Fruit fly (Drosophila melanogaster) whole organism, embryonic: ENCODE results near the gene Usp14.

ENCODE experiments used
- Adf1 ChIP-seq: fragments of 200-800 bp; sonication (Bioruptor generic); IDR thresholded peaks from 2 replicates; pipeline ENCODE4 v1.3.6; 2022; ENCODE audit warnings: missing biosample characterization, missing genetic modification characterization
- CG10267 ChIP-seq: fragments of 200-800 bp; sonication (Bioruptor generic); optimal IDR thresholded peaks from 2 replicates; lab custom pipeline; 2018; ENCODE audit warnings: missing biosample characterization, mild to moderate bottlenecking, missing genetic modification characterization, moderate library complexity
- CG12219 ChIP-seq: fragments of 200-800 bp; sonication (Bioruptor generic); optimal IDR thresholded peaks from 3 replicates; lab custom pipeline; 2018; ENCODE audit warnings: missing biosample characterization, mild to moderate bottlenecking, missing genetic modification characterization
- CG13123 ChIP-seq: fragments of 200-800 bp; sonication (Bioruptor generic); optimal IDR thresholded peaks from 2 replicates; lab custom pipeline; 2016; ENCODE audit warnings: missing biosample characterization, missing genetic modification characterization
- CG13624 ChIP-seq: fragments of 200-800 bp; sonication (Bioruptor generic); optimal IDR thresholded peaks from 2 replicates; lab custom pipeline; 2016; ENCODE audit warnings: missing biosample characterization, missing genetic modification characterization
- CG14050 ChIP-seq: fragments of 200-800 bp; sonication (Bioruptor generic); IDR thresholded peaks from 3 replicates; pipeline ENCODE4 v1.3.6; 2022; ENCODE audit warnings: missing biosample characterization, missing genetic modification characterization
- CG1529 ChIP-seq: fragments of 200-800 bp; sonication (Bioruptor generic); optimal IDR thresholded peaks from 3 replicates; lab custom pipeline; 2018; ENCODE audit warnings: missing biosample characterization, missing genetic modification characterization
- CG15479 ChIP-seq: fragments of 200-800 bp; sonication (Bioruptor generic); optimal IDR thresholded peaks from 3 replicates; lab custom pipeline; 2019; ENCODE audit warnings: missing biosample characterization, mild to moderate bottlenecking, missing genetic modification characterization, moderate library complexity
- CG15696 ChIP-seq: fragments of 200-800 bp; sonication (Bioruptor generic); optimal IDR thresholded peaks from 2 replicates; lab custom pipeline; 2019; ENCODE audit warnings: missing biosample characterization, mild to moderate bottlenecking, missing genetic modification characterization, moderate library complexity
- CG17186 ChIP-seq: fragments of 200-800 bp; sonication (Bioruptor generic); optimal IDR thresholded peaks from 3 replicates; lab custom pipeline; 2017; ENCODE audit warnings: missing biosample characterization, missing genetic modification reagents, missing genetic modification characterization
- CG17361 ChIP-seq: fragments of 200-800 bp; sonication (Bioruptor generic); IDR thresholded peaks from 3 replicates; pipeline ENCODE4 v1.3.6; 2022; ENCODE audit warnings: missing biosample characterization, missing genetic modification characterization
- CG18011 ChIP-seq: fragments of 200-800 bp; sonication (Bioruptor generic); optimal IDR thresholded peaks from 2 replicates; lab custom pipeline; 2017; ENCODE audit warnings: missing biosample characterization, missing genetic modification characterization, mild to moderate bottlenecking, moderate library complexity, missing genotype
- CG1832 ChIP-seq: fragments of 200-800 bp; sonication (Bioruptor generic); optimal IDR thresholded peaks from 2 replicates; lab custom pipeline; 2017; ENCODE audit warnings: missing biosample characterization, mild to moderate bottlenecking, missing genetic modification characterization, inconsistent platforms
- CG18599 ChIP-seq: fragments of 200-800 bp; sonication (Bioruptor generic); optimal IDR thresholded peaks from 3 replicates; lab custom pipeline; 2017; ENCODE audit warnings: missing biosample characterization, missing genetic modification characterization, mild to moderate bottlenecking, moderate library complexity, missing genetic modification reagents
- CG2202 ChIP-seq: fragments of 200-800 bp; sonication (Bioruptor generic); optimal IDR thresholded peaks from 2 replicates; lab custom pipeline; 2018; ENCODE audit warnings: missing biosample characterization, mild to moderate bottlenecking, missing genetic modification characterization
- CG3065 ChIP-seq: fragments of 200-800 bp; sonication (Bioruptor generic); optimal IDR thresholded peaks from 2 replicates; lab custom pipeline; 2016; ENCODE audit warnings: missing biosample characterization, missing genetic modification characterization
- CG31441 ChIP-seq: fragments of 200-800 bp; sonication (Bioruptor generic); IDR thresholded peaks from 2 replicates; pipeline ENCODE4 v1.3.6; 2022; ENCODE audit warnings: missing biosample characterization, missing genetic modification characterization
- CG32772 ChIP-seq: fragments of 200-800 bp; sonication (Bioruptor generic); IDR thresholded peaks from 2 replicates; pipeline ENCODE4 v1.3.6; 2022; ENCODE audit warnings: missing biosample characterization, missing genetic modification characterization
- CG3281 ChIP-seq: fragments of 200-800 bp; sonication (Bioruptor generic); optimal IDR thresholded peaks from 3 replicates; lab custom pipeline; 2017; ENCODE audit warnings: missing biosample characterization, mild to moderate bottlenecking, missing genetic modification characterization
- CG33557 ChIP-seq: fragments of 200-800 bp; sonication (Bioruptor generic); optimal IDR thresholded peaks from 2 replicates; lab custom pipeline; 2019; ENCODE audit warnings: missing biosample characterization, mild to moderate bottlenecking, missing genetic modification characterization, moderate library complexity
- CG6683 ChIP-seq: fragments of 200-800 bp; sonication (Bioruptor generic); optimal IDR thresholded peaks from 2 replicates; lab custom pipeline; 2017; ENCODE audit warnings: missing biosample characterization, mild to moderate bottlenecking, missing genetic modification characterization, missing genetic modification reagents
- CG6854 ChIP-seq: fragments of 200-800 bp; sonication (Bioruptor generic); optimal IDR thresholded peaks from 3 replicates; lab custom pipeline; 2017; ENCODE audit warnings: missing biosample characterization, mild to moderate bottlenecking, missing genetic modification characterization
- CG8281 ChIP-seq: fragments of 200-800 bp; sonication (Bioruptor generic); optimal IDR thresholded peaks from 2 replicates; lab custom pipeline; 2018; ENCODE audit warnings: missing biosample characterization, mild to moderate bottlenecking, missing genetic modification characterization, moderate library complexity
- CG8924 ChIP-seq: fragments of 200-800 bp; optimal IDR thresholded peaks from 3 replicates; lab custom pipeline; 2019; ENCODE audit warnings: missing biosample characterization, mild to moderate bottlenecking, missing genetic modification characterization, moderate library complexity
- CG9817 ChIP-seq: fragments of 200-800 bp; sonication (Bioruptor generic); optimal IDR thresholded peaks from 2 replicates; lab custom pipeline; 2018; ENCODE audit warnings: missing biosample characterization, mild to moderate bottlenecking, missing genetic modification characterization, moderate library complexity
- CG9876 ChIP-seq: fragments of 200-800 bp; sonication (Bioruptor generic); optimal IDR thresholded peaks from 2 replicates; lab custom pipeline; 2016; ENCODE audit warnings: missing biosample characterization, missing genetic modification characterization
- CoRest ChIP-seq: fragments of 200-800 bp; sonication (Bioruptor generic); optimal IDR thresholded peaks from 3 replicates; lab custom pipeline; 2018; ENCODE audit warnings: missing biosample characterization, mild to moderate bottlenecking, missing genetic modification characterization, moderate library complexity
- D19A ChIP-seq: fragments of 200-800 bp; optimal IDR thresholded peaks from 3 replicates; lab custom pipeline; 2019; ENCODE audit warnings: missing biosample characterization, mild to moderate bottlenecking, missing genetic modification characterization, moderate library complexity
- Dek ChIP-seq: fragments of 200-800 bp; sonication (Bioruptor generic); optimal IDR thresholded peaks from 3 replicates; lab custom pipeline; 2019; ENCODE audit warnings: missing biosample characterization, mild to moderate bottlenecking, missing genetic modification characterization, moderate library complexity
- Dfd ChIP-seq, 2 experiments: fragments of >200 bp; optimal IDR thresholded peaks; 2 replicates each; lab custom pipeline; 2017; ENCODE audit warnings: missing biosample characterization in 2 of 2, missing genetic modification characterization in 2 of 2
- Elba2 ChIP-seq: fragments of 200-800 bp; sonication (Bioruptor generic); optimal IDR thresholded peaks from 3 replicates; lab custom pipeline; 2016; ENCODE audit warnings: missing biosample characterization, missing genetic modification characterization
- Kr ChIP-seq: fragments of 200-800 bp; sonication (Bioruptor generic); optimal IDR thresholded peaks from 2 replicates; lab custom pipeline; 2017; ENCODE audit warnings: missing biosample characterization, mild to moderate bottlenecking, missing genetic modification characterization
- Neu2 ChIP-seq: fragments of 200-800 bp; sonication (Bioruptor generic); optimal IDR thresholded peaks from 3 replicates; lab custom pipeline; 2016; ENCODE audit warnings: missing biosample characterization, missing genetic modification characterization, borderline replicate concordance
- Taf1 ChIP-seq: fragments of 200-800 bp; sonication (Bioruptor generic); IDR thresholded peaks from 2 replicates; pipeline ENCODE4 v1.3.6; 2022; ENCODE audit warnings: missing biosample characterization, missing genetic modification characterization
- Vsx1 ChIP-seq: fragments of 200-800 bp; sonication (Bioruptor generic); optimal IDR thresholded peaks from 2 replicates; lab custom pipeline; 2017; ENCODE audit warnings: missing biosample characterization, mild to moderate bottlenecking, missing genetic modification characterization, missing genetic modification reagents
- ac ChIP-seq: fragments of 200-800 bp; sonication (Bioruptor generic); optimal IDR thresholded peaks from 3 replicates; lab custom pipeline; 2017; ENCODE audit warnings: missing biosample characterization, mild to moderate bottlenecking, missing genetic modification characterization
- ap ChIP-seq: fragments of 200-800 bp; sonication (Bioruptor generic); IDR thresholded peaks from 2 replicates; pipeline ENCODE4 v1.3.6; 2022; ENCODE audit warnings: missing biosample characterization, missing genetic modification characterization
- bowl ChIP-seq: fragments of 200-800 bp; sonication (Bioruptor generic); IDR thresholded peaks from 2 replicates; pipeline ENCODE4 v1.3.6; 2022; ENCODE audit warnings: missing biosample characterization, missing genetic modification characterization
- croc ChIP-seq: fragments of 200-800 bp; sonication (Bioruptor generic); conservative IDR thresholded peaks from 3 replicates; pipeline ENCODE4 v1.3.6; 2022; ENCODE audit warnings: missing biosample characterization, missing genetic modification characterization
- cwo ChIP-seq: fragments of 200-800 bp; sonication (Bioruptor generic); optimal IDR thresholded peaks from 3 replicates; lab custom pipeline; 2017; ENCODE audit warnings: missing biosample characterization, missing genetic modification characterization, mild to moderate bottlenecking, moderate library complexity, missing genetic modification reagents
- h ChIP-seq: fragments of >200 bp; optimal IDR thresholded peaks from 2 replicates; lab custom pipeline; 2017
- mld ChIP-seq: fragments of 200-800 bp; sonication (Bioruptor generic); IDR thresholded peaks from 3 replicates; pipeline ENCODE4 v1.3.6; 2022; ENCODE audit warnings: missing biosample characterization, missing genetic modification characterization; ENCODE audit not compliant: partially characterized antibody
- nom ChIP-seq: fragments of 200-800 bp; sonication (Bioruptor generic); optimal IDR thresholded peaks from 2 replicates; lab custom pipeline; 2017; ENCODE audit warnings: missing biosample characterization, missing genetic modification characterization, mild to moderate bottlenecking, moderate library complexity, missing genetic modification reagents
- peb ChIP-seq: fragments of 200-800 bp; sonication (Bioruptor generic); IDR thresholded peaks from 2 replicates; pipeline ENCODE4 v1.3.6; 2022; ENCODE audit warnings: missing biosample characterization, missing genetic modification characterization
- repo ChIP-seq: fragments of 200-800 bp; sonication (Bioruptor generic); optimal IDR thresholded peaks from 2 replicates; lab custom pipeline; 2016; ENCODE audit warnings: missing biosample characterization, missing genetic modification characterization
- schlank ChIP-seq: fragments of 200-800 bp; sonication (Bioruptor generic); optimal IDR thresholded peaks from 2 replicates; lab custom pipeline; 2018; ENCODE audit warnings: missing biosample characterization, mild to moderate bottlenecking, missing genetic modification characterization
- vnd ChIP-seq: fragments of 200-800 bp; sonication (Bioruptor generic); IDR thresholded peaks from 3 replicates; pipeline ENCODE4 v1.3.6; 2022; ENCODE audit warnings: missing biosample characterization, missing genetic modification characterization; ENCODE audit not compliant: partially characterized antibody
- yki ChIP-seq: fragments of >200 bp; optimal IDR thresholded peaks from 3 replicates; lab custom pipeline; 2018

The Usp14 gene

dm6 chr2L:10306518-10307260, 7.5 kb downstream of the Usp14 start, which contains the start of the genes CG5390 and CG4968 (continued):
- TF ChIP-seq CG3281 (GFP tag; lab: Kevin White, UChicago) = peak; percentile 77
- TF ChIP-seq vnd (GFP tag; lab: Robert Waterston, UW) = no peak
- TF ChIP-seq croc (GFP tag; lab: Robert Waterston, UW) = no peak
- TF ChIP-seq nom (GFP tag; lab: Kevin White, UChicago) = peak; percentile 54
- peak; percentile 48 for TF ChIP-seq Adf1 (GFP tag; lab: Robert Waterston, UW)
- peak; percentile 30; the same call in 1 of the 3 replicates for TF ChIP-seq CG14050 (GFP tag; lab: Robert Waterston, UW)
- no peak for TF ChIP-seq h (lab: Kevin White, UChicago)
- no peak for TF ChIP-seq ac (GFP tag; lab: Kevin White, UChicago)
- TF ChIP-seq Dek = no peak
- no peak for TF ChIP-seq CG17186
- TF ChIP-seq CG1832 (GFP tag; lab: Kevin White, UChicago) = no peak
- TF ChIP-seq CG6854 = no peak
- TF ChIP-seq Elba2 (GFP tag; lab: Kevin White, UChicago) = no peak
- no peak for TF ChIP-seq bowl (GFP tag; lab: Robert Waterston, UW)
- peak; percentile 18 for TF ChIP-seq schlank (tag; lab: Kevin White, UChicago)
- TF ChIP-seq CG18011 (GFP tag; lab: Kevin White, UChicago) = peak; percentile 19
- TF ChIP-seq CG33557 = peak; percentile 32
- no peak for TF ChIP-seq yki (lab: Kevin White, UChicago)
- no peak for TF ChIP-seq Neu2
- peak; percentile 60 for TF ChIP-seq CG6683 (GFP tag; lab: Kevin White, UChicago)
- TF ChIP-seq Kr (GFP tag; lab: Kevin White, UChicago) = no peak
- TF ChIP-seq CG15696 (tag; lab: Kevin White, UChicago) = peak; percentile 32
- no peak for TF ChIP-seq CG9876 (GFP tag; lab: Kevin White, UChicago)
- TF ChIP-seq CG10267 (tag; lab: Kevin White, UChicago) = peak; percentile 75
- TF ChIP-seq CG3065 (GFP tag; lab: Kevin White, UChicago) = no peak
- TF ChIP-seq CG13123 (GFP tag; lab: Kevin White, UChicago) = peak; percentile 14
- TF ChIP-seq CG32772 (GFP tag; lab: Robert Waterston, UW) = no peak
- peak; percentile 62; the same call in 2 of the 3 replicates for TF ChIP-seq CG17361
- peak; percentile 79 for TF ChIP-seq CoRest (tag; lab: Kevin White, UChicago)
- TF ChIP-seq CG15479 (GFP tag; lab: Kevin White, UChicago) = no peak
- TF ChIP-seq ap = no peak
- peak; percentile 17 for TF ChIP-seq CG8281 (tag; lab: Kevin White, UChicago)
- TF ChIP-seq repo (GFP tag; lab: Kevin White, UChicago) = no peak
- TF ChIP-seq CG9817 = no peak
- peak; percentile 41 for TF ChIP-seq CG1529
- peak; percentile 17 for TF ChIP-seq CG2202 (tag; lab: Kevin White, UChicago)
- peak; percentile 81 for TF ChIP-seq CG8924 (tag; lab: Kevin White, UChicago)
- peak; percentile 43 for TF ChIP-seq CG13624 (GFP tag; lab: Kevin White, UChicago)
- no peak for TF ChIP-seq mld (GFP tag; lab: Robert Waterston, UW)
- TF ChIP-seq Taf1 (GFP tag; lab: Robert Waterston, UW) = 0 out of 2 replicates have a peak, but pooled peaks have one; percentile 14
- TF ChIP-seq cwo (GFP tag; lab: Kevin White, UChicago) = no peak
- TF ChIP-seq D19A (tag; lab: Kevin White, UChicago) = no peak
- TF ChIP-seq Dfd (GFP tag; optimal IDR thresholded peaks at IDR 0.05; lab: Kevin White, UChicago) = no peak
- TF ChIP-seq Vsx1 = peak; percentile 57
- TF ChIP-seq CG12219 (GFP tag; lab: Kevin White, UChicago) = peak; percentile 37
- TF ChIP-seq CG31441 = peak; percentile 80; the same call in 1 of the 2 replicates
- TF ChIP-seq CG18599 (GFP tag; lab: Kevin White, UChicago) = peak; percentile 79
- TF ChIP-seq peb (GFP tag; lab: Robert Waterston, UW) = no peak
